Comparison of ENCODE assay signal across 2 worm cellular contexts in the genomic region with DNA sequence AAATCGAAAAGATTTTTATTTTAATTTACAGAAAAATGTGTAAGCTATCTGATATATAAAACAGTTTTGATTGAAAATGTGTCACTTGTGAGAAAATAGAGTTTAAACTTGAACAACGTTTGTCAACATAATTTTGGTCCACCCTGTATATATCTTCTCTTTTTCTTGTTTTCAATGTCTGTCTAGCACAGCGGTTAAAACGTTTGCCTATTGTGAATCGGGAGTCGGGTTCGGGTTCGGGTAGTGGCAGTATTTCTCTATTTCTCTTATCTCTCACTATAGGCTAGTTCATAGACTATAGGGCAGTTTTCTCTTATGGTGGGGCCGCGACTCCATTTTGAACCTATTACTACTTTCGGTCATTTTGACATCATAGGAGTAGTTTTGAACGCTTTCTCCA.
A peak's percentile ranks its signal among the peaks of the same experiment; 100 is the strongest.
TF ChIP-seq lines count a peak whose summit lies in the region.

No protein-coding gene starts in this region.

TF ChIP-seq in whole organism, midembryonic, 9 proteins besides CTCF, POLR2A, EP300 and RAD21:
- TF ChIP-seq klf-2 (GFP tag; conservative IDR thresholded peaks at IDR 0.05; lab: Robert Waterston, UW) (no peak), flt-1 (GFP tag; IDR thresholded peaks at IDR 0.05; lab: Robert Waterston, UW) (0 out of 2 replicates have a peak, but pooled peaks have one; percentile 41), ztf-23 (GFP tag; IDR thresholded peaks at IDR 0.05; lab: Robert Waterston, UW) (no peak)

TF ChIP-seq in whole organism, young adult, 124 proteins besides CTCF, POLR2A, EP300 and RAD21:
- TF ChIP-seq ceh-27 (GFP tag; optimal IDR thresholded peaks at IDR 0.05; lab: Kevin White, UChicago) (no peak), Y56A3A.18 (GFP tag; IDR thresholded peaks at IDR 0.05; lab: Robert Waterston, UW) (no peak), tbp1 (GFP tag; optimal IDR thresholded peaks at IDR 0.05; lab: Kevin White, UChicago) (peak; percentile 68), tbx-9 (tag; optimal IDR thresholded peaks at IDR 0.05; lab: Kevin White, UChicago; ENCODE audit: borderline replicate concordance) (no peak), B0261.1 (tag; optimal IDR thresholded peaks at IDR 0.05; lab: Kevin White, UChicago) (peak; percentile 25), rpc-1 (optimal IDR thresholded peaks at IDR 0.05; lab: Kevin White, UChicago) (peak; percentile 43), rpc-1 (tag; optimal IDR thresholded peaks at IDR 0.05; lab: Kevin White, UChicago) (peak; percentile 72)
